Fruit fly (Drosophila melanogaster) whole organism, embryonic: Measurements from ENCODE around the gene iav.

Experiments used
- Aef1 ChIP-seq: fragments of 200-800 bp; sonication (Bioruptor generic); IDR thresholded peaks from 3 replicates; pipeline ENCODE4 v1.3.6; 2022; ENCODE audit warnings: missing biosample characterization, missing genetic modification characterization
- CG10565 ChIP-seq: fragments of 200-800 bp; sonication (Bioruptor generic); optimal IDR thresholded peaks from 3 replicates; lab custom pipeline; 2016; ENCODE audit warnings: missing biosample characterization, mild to moderate bottlenecking, missing genetic modification characterization
- CG10979 ChIP-seq: fragments of 200-800 bp; sonication (Bioruptor generic); optimal IDR thresholded peaks from 2 replicates; lab custom pipeline; 2018; ENCODE audit warnings: missing biosample characterization, mild to moderate bottlenecking, missing genetic modification characterization, moderate library complexity
- CG11723 ChIP-seq: fragments of 200-800 bp; sonication (Bioruptor generic); optimal IDR thresholded peaks from 2 replicates; lab custom pipeline; 2017; ENCODE audit warnings: missing biosample characterization, mild to moderate bottlenecking, missing genetic modification characterization
- CG12155 ChIP-seq: fragments of 200-800 bp; sonication (Bioruptor generic); optimal IDR thresholded peaks from 3 replicates; lab custom pipeline; 2016; ENCODE audit warnings: missing biosample characterization, missing genetic modification characterization
- CG15479 ChIP-seq: fragments of 200-800 bp; sonication (Bioruptor generic); optimal IDR thresholded peaks from 3 replicates; lab custom pipeline; 2019; ENCODE audit warnings: missing biosample characterization, mild to moderate bottlenecking, missing genetic modification characterization, moderate library complexity
- CG1603 ChIP-seq: fragments of 200-800 bp; sonication (Bioruptor generic); optimal IDR thresholded peaks from 2 replicates; lab custom pipeline; 2019; ENCODE audit warnings: missing biosample characterization, mild to moderate bottlenecking, missing genetic modification characterization, moderate library complexity
- CG16815 ChIP-seq: fragments of 200-800 bp; sonication (Bioruptor generic); optimal IDR thresholded peaks from 3 replicates; lab custom pipeline; 2017; ENCODE audit warnings: missing biosample characterization, mild to moderate bottlenecking, missing genetic modification characterization
- CG17912 ChIP-seq: fragments of 200-800 bp; sonication (Bioruptor generic); optimal IDR thresholded peaks from 2 replicates; lab custom pipeline; 2018; ENCODE audit warnings: missing biosample characterization, mild to moderate bottlenecking, missing genetic modification characterization
- CG18011 ChIP-seq: fragments of 200-800 bp; sonication (Bioruptor generic); optimal IDR thresholded peaks from 2 replicates; lab custom pipeline; 2017; ENCODE audit warnings: missing biosample characterization, missing genetic modification characterization, mild to moderate bottlenecking, moderate library complexity, missing genotype
- CG18262 ChIP-seq: fragments of 200-800 bp; optimal IDR thresholded peaks from 3 replicates; lab custom pipeline; 2019; ENCODE audit warnings: missing biosample characterization, mild to moderate bottlenecking, missing genetic modification characterization, moderate library complexity
- CG1832 ChIP-seq: fragments of 200-800 bp; sonication (Bioruptor generic); optimal IDR thresholded peaks from 2 replicates; lab custom pipeline; 2017; ENCODE audit warnings: missing biosample characterization, mild to moderate bottlenecking, missing genetic modification characterization, inconsistent platforms
- CG18599 ChIP-seq: fragments of 200-800 bp; sonication (Bioruptor generic); optimal IDR thresholded peaks from 3 replicates; lab custom pipeline; 2017; ENCODE audit warnings: missing biosample characterization, missing genetic modification characterization, mild to moderate bottlenecking, moderate library complexity, missing genetic modification reagents
- CG18619 ChIP-seq: fragments of 200-800 bp; sonication (Bioruptor generic); optimal IDR thresholded peaks from 3 replicates; lab custom pipeline; 2017; ENCODE audit warnings: missing biosample characterization, mild to moderate bottlenecking, missing genetic modification characterization
- CG18764 ChIP-seq: fragments of 200-800 bp; sonication (Bioruptor generic); optimal IDR thresholded peaks from 3 replicates; lab custom pipeline; 2016; ENCODE audit warnings: missing biosample characterization, missing genetic modification characterization
- CG31441 ChIP-seq: fragments of 200-800 bp; sonication (Bioruptor generic); IDR thresholded peaks from 2 replicates; pipeline ENCODE4 v1.3.6; 2022; ENCODE audit warnings: missing biosample characterization, missing genetic modification characterization
- CG32767 ChIP-seq: fragments of 200-800 bp; sonication (Bioruptor generic); IDR thresholded peaks from 2 replicates; pipeline ENCODE4 v1.3.6; 2022; ENCODE audit warnings: missing biosample characterization, missing genetic modification characterization
- CG32772 ChIP-seq: fragments of 200-800 bp; sonication (Bioruptor generic); IDR thresholded peaks from 2 replicates; pipeline ENCODE4 v1.3.6; 2022; ENCODE audit warnings: missing biosample characterization, missing genetic modification characterization
- CG34224 ChIP-seq: fragments of 200-800 bp; sonication (Bioruptor generic); IDR thresholded peaks from 3 replicates; pipeline ENCODE4 v1.3.6; 2022; ENCODE audit warnings: missing biosample characterization, missing genetic modification characterization; ENCODE audit not compliant: partially characterized antibody
- CG4360 ChIP-seq: fragments of 200-800 bp; sonication (Bioruptor generic); IDR thresholded peaks from 2 replicates; pipeline ENCODE4 v1.3.6; 2022; ENCODE audit warnings: missing biosample characterization, missing genetic modification characterization
- CG4730 ChIP-seq: fragments of 200-800 bp; sonication (Bioruptor generic); IDR thresholded peaks from 2 replicates; pipeline ENCODE4 v1.3.6; 2022; ENCODE audit warnings: missing biosample characterization, missing genetic modification characterization
- CG4820 ChIP-seq: fragments of 200-800 bp; sonication (Bioruptor generic); optimal IDR thresholded peaks from 3 replicates; lab custom pipeline; 2016; ENCODE audit warnings: missing biosample characterization, missing genetic modification characterization
- CG6791 ChIP-seq: fragments of 200-800 bp; sonication (Bioruptor generic); IDR thresholded peaks from 3 replicates; pipeline ENCODE4 v1.3.6; 2022; ENCODE audit warnings: missing biosample characterization, missing genetic modification characterization; ENCODE audit not compliant: partially characterized antibody
- CG7357 ChIP-seq: fragments of 200-800 bp; sonication (Bioruptor generic); IDR thresholded peaks from 3 replicates; pipeline ENCODE4 v1.3.6; 2022; ENCODE audit warnings: missing biosample characterization, missing genetic modification characterization
- CG7745 ChIP-seq: fragments of 200-800 bp; sonication (Bioruptor generic); optimal IDR thresholded peaks from 2 replicates; lab custom pipeline; 2018; ENCODE audit warnings: missing biosample characterization, mild to moderate bottlenecking, missing genetic modification characterization, moderate library complexity
- CG8478 ChIP-seq: fragments of >200 bp; optimal IDR thresholded peaks from 2 replicates; lab custom pipeline; 2018
- CG9876 ChIP-seq: fragments of 200-800 bp; sonication (Bioruptor generic); optimal IDR thresholded peaks from 2 replicates; lab custom pipeline; 2016; ENCODE audit warnings: missing biosample characterization, missing genetic modification characterization
- Chrac-16 ChIP-seq: fragments of 200-800 bp; sonication (Bioruptor generic); optimal IDR thresholded peaks from 3 replicates; lab custom pipeline; 2016; ENCODE audit warnings: missing biosample characterization, missing genetic modification characterization
- E2f1 ChIP-seq: fragments of 200-800 bp; sonication (Bioruptor generic); IDR thresholded peaks from 2 replicates; pipeline ENCODE4 v1.3.6; 2022; ENCODE audit warnings: missing biosample characterization, missing genetic modification characterization
- GATAe ChIP-seq: fragments of 200-800 bp; sonication (Bioruptor generic); conservative IDR thresholded peaks from 2 replicates; pipeline ENCODE4 v1.3.6; 2022; ENCODE audit warnings: missing biosample characterization, missing genetic modification characterization
- HLH4C ChIP-seq: fragments of 200-800 bp; sonication (Bioruptor generic); IDR thresholded peaks from 3 replicates; pipeline ENCODE4 v1.3.6; 2022; ENCODE audit warnings: missing biosample characterization, missing genetic modification characterization; ENCODE audit not compliant: partially characterized antibody
- HLHmδ ChIP-seq: fragments of 200-800 bp; sonication (Bioruptor generic); optimal IDR thresholded peaks from 2 replicates; lab custom pipeline; 2018; ENCODE audit warnings: missing biosample characterization, mild to moderate bottlenecking, missing genetic modification characterization, moderate library complexity
- Hsf ChIP-seq: fragments of 200-800 bp; sonication (Bioruptor generic); optimal IDR thresholded peaks from 3 replicates; lab custom pipeline; 2016; ENCODE audit warnings: missing biosample characterization, missing genetic modification characterization
- Mes4 ChIP-seq: fragments of 200-800 bp; sonication (Bioruptor generic); optimal IDR thresholded peaks from 2 replicates; lab custom pipeline; 2016; ENCODE audit warnings: missing biosample characterization, missing genetic modification characterization
- Neu2 ChIP-seq: fragments of 200-800 bp; sonication (Bioruptor generic); optimal IDR thresholded peaks from 3 replicates; lab custom pipeline; 2016; ENCODE audit warnings: missing biosample characterization, missing genetic modification characterization, borderline replicate concordance
- Sox100B ChIP-seq: fragments of 200-800 bp; sonication (Bioruptor generic); optimal IDR thresholded peaks from 3 replicates; lab custom pipeline; 2018; ENCODE audit warnings: missing biosample characterization, mild to moderate bottlenecking, missing genetic modification characterization
- al ChIP-seq: fragments of 200-800 bp; sonication (Bioruptor generic); IDR thresholded peaks from 2 replicates; pipeline ENCODE4 v1.3.6; 2022; ENCODE audit warnings: missing biosample characterization, missing genetic modification characterization
- ash1 ChIP-seq: fragments of 200-800 bp; sonication (Bioruptor generic); optimal IDR thresholded peaks from 2 replicates; lab custom pipeline; 2018; ENCODE audit warnings: missing biosample characterization, mild to moderate bottlenecking, missing genetic modification characterization
- caup ChIP-seq: fragments of 200-800 bp; sonication (Bioruptor generic); optimal IDR thresholded peaks from 3 replicates; lab custom pipeline; 2017; ENCODE audit warnings: missing biosample characterization, mild to moderate bottlenecking, missing genetic modification characterization, moderate library complexity; ENCODE audit not compliant: severe bottlenecking
- corto ChIP-seq: fragments of 200-800 bp; sonication (Bioruptor generic); optimal IDR thresholded peaks from 2 replicates; lab custom pipeline; 2016; ENCODE audit warnings: missing biosample characterization, mild to moderate bottlenecking, missing genetic modification characterization, moderate library complexity
- dysf ChIP-seq: fragments of 200-800 bp; sonication (Bioruptor generic); IDR thresholded peaks from 3 replicates; pipeline ENCODE4 v1.3.6; 2022; ENCODE audit warnings: missing biosample characterization, missing genetic modification characterization
- gsb ChIP-seq: fragments of 200-800 bp; sonication (Bioruptor generic); IDR thresholded peaks from 2 replicates; pipeline ENCODE4 v1.3.6; 2022; ENCODE audit warnings: missing biosample characterization, missing genetic modification characterization
- hbn ChIP-seq: fragments of 200-800 bp; sonication (Bioruptor generic); IDR thresholded peaks from 2 replicates; pipeline ENCODE4 v1.3.6; 2022; ENCODE audit warnings: missing biosample characterization, missing genetic modification characterization; ENCODE audit not compliant: partially characterized antibody
- otp ChIP-seq: fragments of 200-800 bp; sonication (Bioruptor generic); IDR thresholded peaks from 3 replicates; pipeline ENCODE4, ENCODE4 v1.3.6; 2022; ENCODE audit warnings: missing biosample characterization, missing genetic modification characterization
- pb ChIP-seq: fragments of 200-800 bp; sonication (Bioruptor generic); optimal IDR thresholded peaks from 3 replicates; lab custom pipeline; 2016; ENCODE audit warnings: missing biosample characterization, missing genetic modification characterization
- sc ChIP-seq, 3 experiments: fragments of >200 bp in 2 of 3; fragments of 200-800 bp in 1 of 3; sonication (Bioruptor generic) in 1 of 3; optimal IDR thresholded peaks; 2 replicates in 2 of 3; 3 replicates in 1 of 3; lab custom pipeline; 2017; ENCODE audit warnings: mild to moderate bottlenecking in 1 of 3, missing biosample characterization in 1 of 3, missing genetic modification characterization in 1 of 3, missing genetic modification reagents in 1 of 3
- sens-2 ChIP-seq: fragments of 200-800 bp; sonication (Bioruptor generic); IDR thresholded peaks from 2 replicates; pipeline ENCODE4 v1.3.6; 2022; ENCODE audit warnings: missing biosample characterization, missing genetic modification characterization
- slbo ChIP-seq: fragments of 200-800 bp; sonication (Bioruptor generic); IDR thresholded peaks from 2 replicates; pipeline ENCODE4 v1.3.6; 2022; ENCODE audit warnings: missing biosample characterization, missing genetic modification characterization
- tin ChIP-seq: fragments of 200-800 bp; sonication (Bioruptor generic); optimal IDR thresholded peaks from 3 replicates; lab custom pipeline; 2016; ENCODE audit warnings: missing biosample characterization, missing genetic modification characterization
- toy ChIP-seq: fragments of 200-800 bp; sonication (Bioruptor generic); IDR thresholded peaks from 2 replicates; pipeline ENCODE4 v1.3.6; 2022; ENCODE audit warnings: missing biosample characterization, missing genetic modification characterization

Gene iav

DNA sequence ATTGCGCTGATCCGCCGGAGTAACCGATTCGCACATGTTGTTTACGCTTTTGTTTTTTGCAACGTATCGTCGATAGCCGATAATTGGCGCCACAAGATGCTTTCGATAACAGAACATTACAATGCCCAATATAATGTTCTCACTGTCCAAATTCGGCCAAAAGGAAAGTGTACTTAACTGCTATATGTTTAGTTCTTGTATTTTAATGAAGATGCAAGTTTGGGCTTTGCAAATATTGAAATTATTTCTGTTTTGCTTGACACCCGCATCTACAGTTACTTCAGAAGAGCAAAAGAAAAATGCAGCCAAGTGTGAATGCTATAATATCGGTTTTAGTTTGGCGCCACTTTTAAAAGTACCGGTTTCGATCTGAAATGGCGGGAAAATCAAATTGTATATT lies 38.8 kb downstream of the iav start (continued):
- TF ChIP-seq Chrac-16 (GFP tag; lab: Kevin White, UChicago) = peak; percentile 88
- peak; percentile 91 for TF ChIP-seq pb (GFP tag; lab: Kevin White, UChicago)
- peak; percentile 85 for TF ChIP-seq Sox100B
- TF ChIP-seq CG11723 (GFP tag; lab: Kevin White, UChicago) = peak; percentile 82
- TF ChIP-seq GATAe = no peak; the same call in 1 of the 2 replicates
- peak; percentile 60; the same call in 2 of the 3 replicates for TF ChIP-seq HLH4C (GFP tag; lab: Robert Waterston, UW)
- peak; percentile 84 for TF ChIP-seq Mes4
- peak; percentile 86 for TF ChIP-seq CG10979 (tag; lab: Kevin White, UChicago)
- TF ChIP-seq CG15479 (GFP tag; lab: Kevin White, UChicago) = no peak
- TF ChIP-seq sc (optimal IDR thresholded peaks at IDR 0.05; lab: Kevin White, UChicago) = no peak
- TF ChIP-seq sc (GFP tag; optimal IDR thresholded peaks at IDR 0.05; lab: Kevin White, UChicago) = peak; percentile 71
- TF ChIP-seq dysf (GFP tag; lab: Robert Waterston, UW) = peak; percentile 92
- peak; percentile 90 for TF ChIP-seq CG18262 (tag; lab: Kevin White, UChicago)
- peak; percentile 40 for TF ChIP-seq ash1
- peak; percentile 89 for TF ChIP-seq Hsf (GFP tag; lab: Kevin White, UChicago)
- peak; percentile 95 for TF ChIP-seq CG1603 (tag; lab: Kevin White, UChicago)
- no peak for TF ChIP-seq hbn (GFP tag; lab: Robert Waterston, UW)
- peak; percentile 74 for TF ChIP-seq CG18011 (GFP tag; lab: Kevin White, UChicago)
- peak; percentile 77 for TF ChIP-seq CG17912
- TF ChIP-seq HLHmδ (GFP tag; lab: Kevin White, UChicago) = no peak
- TF ChIP-seq CG32767 = peak; percentile 86
- TF ChIP-seq CG16815 = peak; percentile 79
- peak; percentile 89 for TF ChIP-seq CG4820 (GFP tag; lab: Kevin White, UChicago)
- peak; percentile 95 for TF ChIP-seq CG18599 (GFP tag; lab: Kevin White, UChicago)
- TF ChIP-seq CG7745 (tag; lab: Kevin White, UChicago) = no peak
- TF ChIP-seq corto (GFP tag; lab: Kevin White, UChicago) = no peak
- TF ChIP-seq caup (GFP tag; lab: Kevin White, UChicago) = peak; percentile 90
- peak; percentile 82 for TF ChIP-seq CG32772
- TF ChIP-seq otp (GFP tag; lab: Robert Waterston, UW) = peak; percentile 83
- peak; percentile 69 for TF ChIP-seq sens-2 (GFP tag; lab: Robert Waterston, UW)
- peak; percentile 91 for TF ChIP-seq slbo (GFP tag; lab: Robert Waterston, UW)
- TF ChIP-seq CG1832 (GFP tag; lab: Kevin White, UChicago) = no peak
- TF ChIP-seq gsb (GFP tag; lab: Robert Waterston, UW) = peak; percentile 72
- peak; percentile 88 for TF ChIP-seq E2f1 (GFP tag; lab: Robert Waterston, UW)
- peak; percentile 59 for TF ChIP-seq CG4360
- TF ChIP-seq CG18619 = peak; percentile 87
- peak; percentile 84 for TF ChIP-seq CG18764
- TF ChIP-seq CG34224 (GFP tag; lab: Robert Waterston, UW) = 0 out of 3 replicates have a peak, but pooled peaks have one; percentile 35
- peak; percentile 87 for TF ChIP-seq Aef1
- TF ChIP-seq CG9876 = peak; percentile 83
- 0 out of 3 replicates have a peak, but pooled peaks have one; percentile 49 for TF ChIP-seq CG6791 (GFP tag; lab: Robert Waterston, UW)
- peak; percentile 82 for TF ChIP-seq CG10565 (GFP tag; lab: Kevin White, UChicago)
- peak; percentile 58; the same call in 1 of the 2 replicates for TF ChIP-seq al (GFP tag; lab: Robert Waterston, UW)
- TF ChIP-seq Neu2 (GFP tag; lab: Kevin White, UChicago) = peak; percentile 75
- TF ChIP-seq CG4730 (GFP tag; lab: Robert Waterston, UW) = peak; percentile 64
- peak; percentile 83 for TF ChIP-seq CG31441
- TF ChIP-seq toy (GFP tag; lab: Robert Waterston, UW) = peak; percentile 52; the same call in 1 of the 2 replicates
- peak; percentile 98 for TF ChIP-seq CG7357
- no peak for TF ChIP-seq CG8478
- peak; percentile 92 for TF ChIP-seq tin (GFP tag; lab: Kevin White, UChicago)
- TF ChIP-seq CG12155 (GFP tag; lab: Kevin White, UChicago) = peak; percentile 90
